Worm (Caenorhabditis elegans) whole organism, L1 larva: ENCODE results near the gene rab-30.
A peak's percentile ranks its signal among the peaks of the same experiment; 100 is the strongest.

Source experiments
- C16A3.4 ChIP-seq: fragments of 150-350 bp; optimal IDR thresholded peaks from 2 replicates; lab custom pipeline; 2014; ENCODE audit warnings: missing biosample characterization, missing genetic modification characterization
- C34B4.2 ChIP-seq: sonication (generic microtip); optimal IDR thresholded peaks from 2 replicates; lab custom pipeline; 2017; ENCODE audit warnings: mild to moderate bottlenecking, missing genetic modification characterization, missing compliant biosample characterization
- alr-1 ChIP-seq: fragments of 200-800 bp; sonication (Bioruptor generic); optimal IDR thresholded peaks from 2 replicates; lab custom pipeline; 2018; ENCODE audit warnings: borderline replicate concordance, mild to moderate bottlenecking, missing genetic modification characterization, missing compliant biosample characterization
- blmp-1 ChIP-seq: fragments of 150-350 bp; optimal IDR thresholded peaks from 2 replicates; lab custom pipeline; 2014; ENCODE audit warnings: missing biosample characterization, missing genetic modification characterization
- ceh-63 ChIP-seq: fragments of 200-800 bp; sonication (Bioruptor generic); optimal IDR thresholded peaks from 2 replicates; lab custom pipeline; 2018; ENCODE audit warnings: mild to moderate bottlenecking, missing genetic modification characterization, missing compliant biosample characterization
- ceh-88 ChIP-seq: fragments of 200-800 bp; sonication (Bioruptor generic); IDR thresholded peaks from 2 replicates; pipeline ENCODE4 v1.3.6; 2022; ENCODE audit warnings: missing genetic modification characterization, missing compliant biosample characterization
- dpl-1 ChIP-seq, 3 experiments: fragments of 150-350 bp in 2 of 3; sonication (generic microtip) in 1 of 3; optimal IDR thresholded peaks; 2 replicates each; lab custom pipeline; 2014 to 2017; ENCODE audit warnings: missing biosample characterization in 3 of 3, missing genetic modification characterization in 3 of 3, missing genetic modification reagents in 3 of 3
- efl-1 ChIP-seq, 4 experiments: fragments of 150-350 bp; optimal IDR thresholded peaks in 3 of 4; peaks in 1 of 4; 1 replicate in 1 of 4; 2 replicates in 3 of 4; lab custom pipeline; 2014; ENCODE audit warnings: missing biosample characterization in 2 of 4, missing genetic modification characterization in 2 of 4, missing genetic modification reagents in 2 of 4
- efl-3 ChIP-seq: fragments of 200-800 bp; sonication (Bioruptor generic); optimal IDR thresholded peaks from 2 replicates; lab custom pipeline; 2018; ENCODE audit warnings: mild to moderate bottlenecking, missing genetic modification characterization, missing compliant biosample characterization
- egl-27 ChIP-seq, 2 experiments: fragments of 150-350 bp in 1 of 2; sonication (generic microtip); optimal IDR thresholded peaks; 3 replicates each; lab custom pipeline; 2017 to 2018; ENCODE audit warnings: missing biosample characterization in 2 of 2, missing genetic modification characterization in 2 of 2, missing genetic modification reagents in 2 of 2
- elt-2 ChIP-seq: sonication (generic microtip); optimal IDR thresholded peaks from 2 replicates; lab custom pipeline; 2016; ENCODE audit warnings: missing genetic modification characterization, mild to moderate bottlenecking, inconsistent platforms, missing compliant biosample characterization, missing genetic modification reagents
- elt-3 ChIP-seq, 6 experiments: fragments of 150-350 bp in 1 of 6; sonication (generic microtip); optimal IDR thresholded peaks; 2 replicates each; lab custom pipeline; 2017 to 2018; ENCODE audit warnings: missing biosample characterization in 6 of 6, missing genetic modification characterization in 6 of 6, inconsistent platforms in 1 of 6
- fkh-10 ChIP-seq: sonication (generic microtip); optimal IDR thresholded peaks from 2 replicates; lab custom pipeline; 2017; ENCODE audit warnings: missing biosample characterization, missing genetic modification reagents, missing genetic modification characterization
- fkh-8 ChIP-seq: sonication (generic microtip); optimal IDR thresholded peaks from 2 replicates; lab custom pipeline; 2016; ENCODE audit warnings: mild to moderate bottlenecking, missing genetic modification characterization, missing compliant biosample characterization
- fos-1 ChIP-seq: fragments of 150-350 bp; optimal IDR thresholded peaks from 2 replicates; lab custom pipeline; 2014; ENCODE audit warnings: missing biosample characterization, missing genetic modification characterization
- hlh-17 ChIP-seq: fragments of 200-800 bp; sonication (Bioruptor generic); optimal IDR thresholded peaks from 2 replicates; lab custom pipeline; 2018; ENCODE audit warnings: missing genetic modification characterization, mild to moderate bottlenecking, missing compliant biosample characterization, moderate library complexity, borderline replicate concordance
- hpl-2 ChIP-seq: fragments of 150-350 bp; optimal IDR thresholded peaks from 2 replicates; lab custom pipeline; 2014; ENCODE audit warnings: missing biosample characterization, missing genetic modification reagents, missing genetic modification characterization
- lin-14 ChIP-seq: fragments of 200-800 bp; sonication (Bioruptor generic); optimal IDR thresholded peaks from 2 replicates; lab custom pipeline; 2018; ENCODE audit warnings: mild to moderate bottlenecking, missing genetic modification characterization, moderate library complexity, missing compliant biosample characterization
- lin-15B ChIP-seq: fragments of 150-350 bp; sonication (generic microtip); optimal IDR thresholded peaks from 3 replicates; lab custom pipeline; 2014; ENCODE audit warnings: missing biosample characterization, missing genetic modification characterization
- lin-39 ChIP-seq: fragments of 150-350 bp; optimal IDR thresholded peaks from 2 replicates; lab custom pipeline; 2014; ENCODE audit warnings: missing biosample characterization, missing genetic modification reagents, missing genetic modification characterization
- lsy-2 ChIP-seq, 2 experiments: fragments of 150-350 bp; optimal IDR thresholded peaks; 2 replicates each; lab custom pipeline; 2014; ENCODE audit warnings: missing biosample characterization in 2 of 2, missing genetic modification characterization in 2 of 2
- mdl-1 ChIP-seq, 2 experiments: fragments of 150-350 bp; optimal IDR thresholded peaks; 2 replicates each; lab custom pipeline; 2014 to 2017; ENCODE audit warnings: missing biosample characterization in 2 of 2, missing genetic modification characterization in 2 of 2, inconsistent platforms in 1 of 2
- nhr-12 ChIP-seq: sonication (generic microtip); optimal IDR thresholded peaks from 2 replicates; lab custom pipeline; 2017; ENCODE audit warnings: missing biosample characterization, missing genetic modification characterization
- nhr-19 ChIP-seq: fragments of 200-800 bp; sonication (Bioruptor generic); conservative IDR thresholded peaks from 2 replicates; pipeline ENCODE4 v1.3.6; 2022; ENCODE audit warnings: missing genetic modification characterization, missing compliant biosample characterization
- nhr-237 ChIP-seq: fragments of 150-350 bp; optimal IDR thresholded peaks from 2 replicates; lab custom pipeline; 2014; ENCODE audit warnings: missing biosample characterization, missing genetic modification characterization
- nhr-47 ChIP-seq: sonication (generic microtip); optimal IDR thresholded peaks from 2 replicates; lab custom pipeline; 2016; ENCODE audit warnings: mild to moderate bottlenecking, missing genetic modification characterization, moderate library complexity, missing compliant biosample characterization
- nhr-90 ChIP-seq: sonication (generic microtip); optimal IDR thresholded peaks from 2 replicates; lab custom pipeline; 2016; ENCODE audit warnings: mild to moderate bottlenecking, missing genetic modification characterization, missing compliant biosample characterization; ENCODE audit not compliant: poor library complexity
- pqm-1 ChIP-seq: sonication (generic microtip); optimal IDR thresholded peaks from 3 replicates; lab custom pipeline; 2017; ENCODE audit warnings: missing biosample characterization, missing genetic modification characterization
- rnt-1 ChIP-seq: sonication (generic microtip); optimal IDR thresholded peaks from 2 replicates; lab custom pipeline; 2016; ENCODE audit warnings: mild to moderate bottlenecking, missing genetic modification characterization, moderate library complexity, missing compliant biosample characterization
- snpc-4 ChIP-seq: fragments of 150-350 bp; optimal IDR thresholded peaks from 2 replicates; lab custom pipeline; 2014; ENCODE audit warnings: missing biosample characterization, missing genetic modification characterization
- snu-23 ChIP-seq: sonication (generic microtip); optimal IDR thresholded peaks from 2 replicates; lab custom pipeline; 2016; ENCODE audit warnings: missing genetic modification characterization, missing compliant biosample characterization
- sptf-1 ChIP-seq: fragments of 150-350 bp; optimal IDR thresholded peaks from 2 replicates; lab custom pipeline; 2014; ENCODE audit warnings: missing biosample characterization, missing genetic modification characterization
- unc-86 ChIP-seq: sonication (generic microtip); optimal IDR thresholded peaks from 2 replicates; lab custom pipeline; 2016; ENCODE audit warnings: missing genetic modification characterization, missing compliant biosample characterization
- vab-15 ChIP-seq: sonication (generic microtip); optimal IDR thresholded peaks from 2 replicates; lab custom pipeline; 2017; ENCODE audit warnings: missing genotype, mild to moderate bottlenecking, missing genetic modification characterization, missing compliant biosample characterization
- xbp-1 ChIP-seq: sonication (generic microtip); optimal IDR thresholded peaks from 2 replicates; lab custom pipeline; 2016; ENCODE audit warnings: missing genetic modification characterization, missing compliant biosample characterization
- zip-4 ChIP-seq: fragments of 200-800 bp; sonication (Bioruptor generic); optimal IDR thresholded peaks from 2 replicates; lab custom pipeline; 2018; ENCODE audit warnings: mild to moderate bottlenecking, missing genetic modification characterization, moderate library complexity, missing compliant biosample characterization
- ztf-11 ChIP-seq, 2 experiments: sonication (generic microtip); optimal IDR thresholded peaks; 2 replicates each; lab custom pipeline; 2016 to 2017; ENCODE audit warnings: missing genetic modification characterization in 2 of 2, missing biosample characterization in 1 of 2, missing compliant biosample characterization in 1 of 2

rab-30 gene

ce11 chrIII:10580206-10580605 is 19.8 kb downstream of the rab-30 start:
- no peak for TF ChIP-seq nhr-237
- no peak for TF ChIP-seq efl-1 (optimal IDR thresholded peaks at IDR 0.05; lab: Kevin White, UChicago)
- TF ChIP-seq efl-1 (GFP tag; optimal IDR thresholded peaks at IDR 0.05 in 1 of 2; lab: Kevin White, UChicago), result peak in 1 of 2 experiments; percentile 74
- no peak for TF ChIP-seq xbp-1 (tag; lab: Kevin White, UChicago)
- TF ChIP-seq rnt-1 (tag; lab: Kevin White, UChicago), result no peak
- no peak for TF ChIP-seq unc-86 (tag; lab: Kevin White, UChicago)
- TF ChIP-seq hpl-2 (GFP tag; lab: Kevin White, UChicago), result no peak
- peak; percentile 41 for TF ChIP-seq lin-14 (GFP tag; lab: Kevin White, UChicago)
- TF ChIP-seq C16A3.4 (tag; lab: Kevin White, UChicago), result no peak
- peak; percentile 19 for TF ChIP-seq snpc-4 (tag; lab: Kevin White, UChicago)

ce11 chrIII:10583483-10583882 is 23.1 kb downstream of the rab-30 start:
- no peak for TF ChIP-seq nhr-19 (GFP tag; lab: Robert Waterston, UW)
- peak; percentile 40 for TF ChIP-seq fkh-10

ce11 chrIII:10586243-10586642 is 25.8 kb downstream of the rab-30 start, which contains the start of gene Y45F3A.5:
TSS of gene Y45F3A.5 (minus strand) at chrIII:10586343.
- TF ChIP-seq egl-27 (tag; optimal IDR thresholded peaks at IDR 0.05; lab: Kevin White, UChicago), result no peak
- TF ChIP-seq elt-2 (tag; lab: Kevin White, UChicago), result no peak
- no peak for TF ChIP-seq nhr-19 (GFP tag; lab: Robert Waterston, UW)
- no peak for TF ChIP-seq alr-1

ce11 chrIII:10592074-10592473 is 31.7 kb downstream of the rab-30 start:
- TF ChIP-seq snu-23 (GFP tag; lab: Kevin White, UChicago) (no peak), lin-39 (tag; lab: Kevin White, UChicago) (no peak), hlh-17 (GFP tag; lab: Kevin White, UChicago) (no peak), lin-14 (GFP tag; lab: Kevin White, UChicago) (no peak), blmp-1 (no peak), ztf-11 (tag; optimal IDR thresholded peaks at IDR 0.05; lab: Kevin White, UChicago) (no peak), elt-2 (tag; lab: Kevin White, UChicago) (no peak), sptf-1 (tag; lab: Kevin White, UChicago) (no peak), nhr-47 (tag; lab: Kevin White, UChicago) (no peak), nhr-12 (tag; lab: Kevin White, UChicago) (no peak), elt-3 (tag; optimal IDR thresholded peaks at IDR 0.05; lab: Kevin White, UChicago) (no peak), ceh-63 (GFP tag; lab: Kevin White, UChicago) (no peak)

ce11 chrIII:10592729-10593128 is 32.3 kb downstream of the rab-30 start, which contains the start of gene Y45F3A.8:
TSS of gene Y45F3A.8 (minus strand) at chrIII:10592829.
- TF ChIP-seq dpl-1 (GFP tag; optimal IDR thresholded peaks at IDR 0.05; lab: Kevin White, UChicago) (no peak), fkh-8 (tag; lab: Kevin White, UChicago) (no peak), lsy-2 (tag; optimal IDR thresholded peaks at IDR 0.05; lab: Kevin White, UChicago) (no peak), mdl-1 (tag; optimal IDR thresholded peaks at IDR 0.05; lab: Kevin White, UChicago) (no peak), nhr-90 (tag; lab: Kevin White, UChicago) (no peak), fos-1 (tag; lab: Kevin White, UChicago) (no peak), sptf-1 (tag; lab: Kevin White, UChicago) (no peak), ceh-88 (GFP tag; lab: Robert Waterston, UW) (no peak), snu-23 (GFP tag; lab: Kevin White, UChicago) (no peak), hlh-17 (GFP tag; lab: Kevin White, UChicago) (no peak), efl-3 (GFP tag; lab: Kevin White, UChicago) (no peak), vab-15 (no peak), pqm-1 (tag; lab: Kevin White, UChicago) (no peak), lin-15B (tag; lab: Kevin White, UChicago) (no peak), zip-4 (no peak), nhr-19 (GFP tag; lab: Robert Waterston, UW) (no peak), C34B4.2 (tag; lab: Kevin White, UChicago) (no peak)
